Worm (Caenorhabditis elegans) whole organism, L3 larva: ENCODE measurements around the gene srt-45.

Source experiments
- egl-27 ChIP-seq: sonication (generic microtip); optimal IDR thresholded peaks from 4 replicates; lab custom pipeline; 2017; ENCODE audit warnings: missing biosample characterization, missing genetic modification reagents, missing genetic modification characterization
- elt-1 ChIP-seq: fragments of 150-350 bp; optimal IDR thresholded peaks from 2 replicates; lab custom pipeline; 2014; ENCODE audit warnings: missing biosample characterization, missing genetic modification characterization
- elt-3 ChIP-seq, 3 experiments: fragments of 150-350 bp in 1 of 3; sonication (generic microtip) in 2 of 3; optimal IDR thresholded peaks; 2 replicates in 2 of 3; 4 replicates in 1 of 3; lab custom pipeline; 2014 to 2017; ENCODE audit warnings: missing biosample characterization in 3 of 3, missing genetic modification characterization in 3 of 3
- mdl-1 ChIP-seq: fragments of 150-350 bp; optimal IDR thresholded peaks from 2 replicates; lab custom pipeline; 2014; ENCODE audit warnings: missing biosample characterization, missing genetic modification characterization
- nhr-28 ChIP-seq: fragments of 150-350 bp; optimal IDR thresholded peaks from 2 replicates; lab custom pipeline; 2014; ENCODE audit warnings: missing biosample characterization, missing genetic modification characterization
- nhr-77 ChIP-seq: fragments of 150-350 bp; optimal IDR thresholded peaks from 2 replicates; lab custom pipeline; 2014; ENCODE audit warnings: missing biosample characterization, missing genetic modification characterization
- sea-2 ChIP-seq: fragments of 150-350 bp; sonication (generic microtip); optimal IDR thresholded peaks from 4 replicates; lab custom pipeline; 2014; ENCODE audit warnings: missing biosample characterization, missing genetic modification reagents, missing genetic modification characterization
- unc-62 ChIP-seq: fragments of 150-350 bp; sonication (generic microtip); optimal IDR thresholded peaks from 4 replicates; lab custom pipeline; 2014; ENCODE audit warnings: missing biosample characterization, missing genetic modification reagents, missing genetic modification characterization

DNA sequence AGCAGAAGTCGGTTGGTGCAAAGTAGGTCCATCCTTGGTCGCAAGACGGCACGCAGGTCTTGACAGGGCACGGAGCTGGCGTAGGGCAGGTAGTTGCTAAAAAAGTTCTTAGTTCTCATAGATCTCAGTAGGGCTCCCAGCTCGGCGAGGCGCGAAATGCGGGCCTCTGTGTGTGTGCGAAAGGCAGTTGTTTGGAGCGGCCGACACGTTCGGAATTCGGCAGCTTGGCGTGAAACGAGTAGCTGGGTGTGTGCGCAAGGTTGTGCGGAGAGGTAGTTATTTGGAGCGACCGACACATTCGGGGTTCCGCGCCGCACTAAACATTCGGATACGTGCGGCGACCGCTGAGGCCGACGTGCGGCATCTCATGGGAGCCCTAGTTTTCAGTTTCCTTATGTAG, 31.1 kb upstream of the srt-45 start:
- TF ChIP-seq elt-3 (tag; optimal IDR thresholded peaks at IDR 0.05; lab: Kevin White, UChicago) (no peak), nhr-77 (tag; lab: Kevin White, UChicago) (no peak), egl-27 (tag; lab: Kevin White, UChicago) (no peak), elt-1 (no peak), unc-62 (GFP tag; lab: Kevin White, UChicago) (no peak), mdl-1 (tag; lab: Kevin White, UChicago) (no peak), sea-2 (GFP tag; lab: Kevin White, UChicago) (no peak), nhr-28 (tag; lab: Kevin White, UChicago) (no peak)
